Fruit fly (Drosophila melanogaster) whole organism, prepupa: Measurements from ENCODE around the gene Piezo.

Source experiments
- Blimp-1 ChIP-seq: fragments of 200-800 bp; sonication (Bioruptor generic); optimal IDR thresholded peaks from 3 replicates; lab custom pipeline; 2017; ENCODE audit warnings: missing biosample characterization, missing genetic modification characterization, mild to moderate bottlenecking, moderate library complexity, missing genetic modification reagents
- CG11294 ChIP-seq: fragments of 200-800 bp; sonication (Bioruptor generic); IDR thresholded peaks from 2 replicates; pipeline ENCODE4 v1.3.6; 2022; ENCODE audit warnings: missing biosample characterization, missing genetic modification characterization
- CG11762 ChIP-seq: fragments of 200-800 bp; sonication (Bioruptor generic); optimal IDR thresholded peaks from 3 replicates; lab custom pipeline; 2016; ENCODE audit warnings: missing biosample characterization, missing genetic modification characterization; ENCODE audit not compliant: insufficient read depth
- CG11902 ChIP-seq: fragments of 200-800 bp; sonication (Bioruptor generic); optimal IDR thresholded peaks from 3 replicates; lab custom pipeline; 2016; ENCODE audit warnings: missing biosample characterization, missing genetic modification characterization
- CG1621 ChIP-seq: fragments of 200-800 bp; sonication (Bioruptor generic); optimal IDR thresholded peaks from 3 replicates; lab custom pipeline; 2018; ENCODE audit warnings: missing biosample characterization, mild to moderate bottlenecking, missing genetic modification characterization
- CG16779 ChIP-seq: fragments of 200-800 bp; sonication (Bioruptor generic); optimal IDR thresholded peaks from 3 replicates; lab custom pipeline; 2017; ENCODE audit warnings: missing biosample characterization, mild to moderate bottlenecking, missing genetic modification characterization
- CG3032 ChIP-seq: fragments of 200-800 bp; optimal IDR thresholded peaks from 2 replicates; lab custom pipeline; 2019; ENCODE audit warnings: missing biosample characterization, mild to moderate bottlenecking, missing genetic modification characterization, moderate library complexity
- CG31627 ChIP-seq: fragments of 200-800 bp; sonication (Bioruptor generic); optimal IDR thresholded peaks from 3 replicates; lab custom pipeline; 2016; ENCODE audit warnings: missing biosample characterization, missing genetic modification characterization
- CG32006 ChIP-seq: fragments of 200-800 bp; sonication (Bioruptor generic); optimal IDR thresholded peaks from 3 replicates; lab custom pipeline; 2017; ENCODE audit warnings: missing biosample characterization, mild to moderate bottlenecking, missing genetic modification characterization
- CG34406 ChIP-seq: fragments of 200-800 bp; sonication (Bioruptor generic); optimal IDR thresholded peaks from 3 replicates; lab custom pipeline; 2016; ENCODE audit warnings: missing biosample characterization, missing genetic modification characterization
- CG3919 ChIP-seq: fragments of 200-800 bp; sonication (Bioruptor generic); optimal IDR thresholded peaks from 3 replicates; lab custom pipeline; 2016; ENCODE audit warnings: missing biosample characterization, missing genetic modification characterization
- CG4318 ChIP-seq: fragments of 200-800 bp; sonication (Bioruptor generic); optimal IDR thresholded peaks from 3 replicates; lab custom pipeline; 2017; ENCODE audit warnings: missing biosample characterization, mild to moderate bottlenecking, missing genetic modification characterization
- CG6163 ChIP-seq: fragments of 200-800 bp; sonication (Bioruptor generic); IDR thresholded peaks from 3 replicates; pipeline ENCODE4 v1.3.6; 2022; ENCODE audit warnings: missing biosample characterization, missing genetic modification characterization
- CG6792 ChIP-seq: fragments of 200-800 bp; sonication (Bioruptor generic); optimal IDR thresholded peaks from 3 replicates; lab custom pipeline; 2016; ENCODE audit warnings: missing biosample characterization, missing genetic modification characterization
- CG8119 ChIP-seq: fragments of 200-800 bp; sonication (Bioruptor generic); IDR thresholded peaks from 3 replicates; pipeline ENCODE4 v1.3.6; 2022; ENCODE audit warnings: missing biosample characterization, missing genetic modification characterization
- CG8319 ChIP-seq: fragments of 200-800 bp; sonication (Bioruptor generic); optimal IDR thresholded peaks from 3 replicates; lab custom pipeline; 2016; ENCODE audit warnings: missing biosample characterization, missing genetic modification characterization
- CG8632 ChIP-seq: fragments of 200-800 bp; sonication (Bioruptor generic); optimal IDR thresholded peaks from 3 replicates; lab custom pipeline; 2016; ENCODE audit warnings: missing biosample characterization, missing genetic modification characterization
- CG9139 ChIP-seq: fragments of 200-800 bp; sonication (Bioruptor generic); optimal IDR thresholded peaks from 3 replicates; lab custom pipeline; 2017; ENCODE audit warnings: missing biosample characterization, mild to moderate bottlenecking, missing genetic modification characterization
- Eip78C ChIP-seq: fragments of 200-800 bp; sonication (Bioruptor generic); peaks from one replicate; lab custom pipeline; 2016; ENCODE audit warnings: missing biosample characterization, missing genetic modification characterization
- Eip93F ChIP-seq: fragments of 200-800 bp; sonication (Bioruptor generic); optimal IDR thresholded peaks from 2 replicates; lab custom pipeline; 2016; ENCODE audit warnings: missing biosample characterization, mild to moderate bottlenecking, missing genetic modification characterization
- Ets21C ChIP-seq: fragments of 200-800 bp; sonication (Bioruptor generic); optimal IDR thresholded peaks from 3 replicates; lab custom pipeline; 2016; ENCODE audit warnings: missing biosample characterization, missing genetic modification characterization
- Ets96B ChIP-seq: fragments of 200-800 bp; optimal IDR thresholded peaks from 2 replicates; lab custom pipeline; 2019; ENCODE audit warnings: missing biosample characterization, mild to moderate bottlenecking, missing genetic modification characterization, moderate library complexity
- Gug ChIP-seq: fragments of 200-800 bp; sonication (Bioruptor generic); IDR thresholded peaks from 2 replicates; pipeline ENCODE4 v1.3.6; 2022; ENCODE audit warnings: missing biosample characterization, missing genetic modification characterization
- Hr38 ChIP-seq: sonication (Bioruptor generic); optimal IDR thresholded peaks from 2 replicates; lab custom pipeline; 2016; ENCODE audit warnings: missing biosample characterization, missing genetic modification characterization
- Hr39 ChIP-seq: fragments of 200-800 bp; sonication (Bioruptor generic); optimal IDR thresholded peaks from 2 replicates; lab custom pipeline; 2016; ENCODE audit warnings: missing biosample characterization, missing genetic modification characterization
- Hr4 ChIP-seq: fragments of 200-800 bp; sonication (Bioruptor generic); optimal IDR thresholded peaks from 3 replicates; lab custom pipeline; 2016; ENCODE audit warnings: missing biosample characterization, missing genetic modification characterization
- Lpt ChIP-seq: fragments of 200-800 bp; sonication (Bioruptor generic); optimal IDR thresholded peaks from 3 replicates; lab custom pipeline; 2016; ENCODE audit warnings: missing biosample characterization, missing genetic modification characterization
- OdsH ChIP-seq: fragments of 200-800 bp; sonication (Bioruptor generic); optimal IDR thresholded peaks from 3 replicates; lab custom pipeline; 2016; ENCODE audit warnings: missing biosample characterization, missing genetic modification characterization
- Smox ChIP-seq: fragments of 200-800 bp; sonication (Bioruptor generic); optimal IDR thresholded peaks from 3 replicates; lab custom pipeline; 2016; ENCODE audit warnings: missing biosample characterization, missing genetic modification characterization
- Sox102F ChIP-seq: fragments of 200-800 bp; sonication (Bioruptor generic); optimal IDR thresholded peaks from 2 replicates; lab custom pipeline; 2016; ENCODE audit warnings: missing biosample characterization, mild to moderate bottlenecking, missing genetic modification characterization
- Sox14 ChIP-seq: fragments of 200-800 bp; sonication (Bioruptor generic); optimal IDR thresholded peaks from 3 replicates; lab custom pipeline; 2016; ENCODE audit warnings: missing biosample characterization, missing genetic modification characterization
- acj6 ChIP-seq: fragments of 200-800 bp; sonication (Bioruptor generic); optimal IDR thresholded peaks from 3 replicates; lab custom pipeline; 2016; ENCODE audit warnings: missing biosample characterization, missing genetic modification characterization
- dsx ChIP-seq: fragments of 200-800 bp; optimal IDR thresholded peaks from 3 replicates; lab custom pipeline; 2019; ENCODE audit warnings: missing biosample characterization, mild to moderate bottlenecking, missing genetic modification characterization, moderate library complexity; ENCODE audit not compliant: poor library complexity, severe bottlenecking
- eg ChIP-seq: fragments of 200-800 bp; sonication (Bioruptor generic); IDR thresholded peaks from 3 replicates; pipeline ENCODE4 v1.3.6; 2022; ENCODE audit warnings: missing biosample characterization, missing genetic modification characterization
- esn ChIP-seq: fragments of 200-800 bp; sonication (Bioruptor generic); optimal IDR thresholded peaks from 2 replicates; lab custom pipeline; 2016; ENCODE audit warnings: missing biosample characterization, mild to moderate bottlenecking, missing genetic modification characterization, moderate library complexity
- fd59A ChIP-seq: fragments of 200-800 bp; sonication (Bioruptor generic); optimal IDR thresholded peaks from 2 replicates; lab custom pipeline; 2017; ENCODE audit warnings: missing biosample characterization, mild to moderate bottlenecking, missing genetic modification characterization, missing genetic modification reagents
- fd85E ChIP-seq: fragments of 200-800 bp; sonication (Bioruptor generic); optimal IDR thresholded peaks from 3 replicates; lab custom pipeline; 2016; ENCODE audit warnings: missing biosample characterization, missing genetic modification characterization
- fkh ChIP-seq: fragments of 200-800 bp; sonication (Bioruptor generic); optimal IDR thresholded peaks from 3 replicates; lab custom pipeline; 2017; ENCODE audit warnings: missing biosample characterization, mild to moderate bottlenecking, missing genetic modification characterization, moderate library complexity
- lz ChIP-seq: fragments of 200-800 bp; sonication (Bioruptor generic); optimal IDR thresholded peaks from 3 replicates; lab custom pipeline; 2016; ENCODE audit warnings: missing biosample characterization, missing genetic modification characterization
- net ChIP-seq: fragments of 200-800 bp; sonication (Bioruptor generic); optimal IDR thresholded peaks from 3 replicates; lab custom pipeline; 2016; ENCODE audit warnings: missing biosample characterization, missing genetic modification characterization
- salr ChIP-seq, 2 experiments: fragments of 200-800 bp; sonication (Bioruptor generic); optimal IDR thresholded peaks; 3 replicates each; lab custom pipeline; 2016 to 2018; ENCODE audit warnings: missing biosample characterization in 2 of 2, missing genetic modification characterization in 2 of 2, mild to moderate bottlenecking in 1 of 2
- ss ChIP-seq, 2 experiments: fragments of 200-800 bp; sonication (Bioruptor generic); optimal IDR thresholded peaks; 2 replicates in 1 of 2; 3 replicates in 1 of 2; lab custom pipeline; 2017 to 2018; ENCODE audit warnings: mild to moderate bottlenecking in 2 of 2, missing biosample characterization in 2 of 2, missing genetic modification characterization in 2 of 2, moderate library complexity in 1 of 2
- svp ChIP-seq: fragments of 200-800 bp; sonication (Bioruptor generic); peaks from one replicate; lab custom pipeline; 2016; ENCODE audit warnings: missing biosample characterization, missing genetic modification characterization
- vri ChIP-seq: fragments of 200-800 bp; sonication (Bioruptor generic); optimal IDR thresholded peaks from 3 replicates; lab custom pipeline; 2016; ENCODE audit warnings: missing biosample characterization, mild to moderate bottlenecking, missing genetic modification characterization

Gene Piezo

dm6 chr2L:8162307-8163024 lies 407 bp upstream of the Piezo start, which contains the start of gene Acbp1 (continued):
- TF ChIP-seq Sox14, result peak; percentile 97
- peak; percentile 91 for TF ChIP-seq vri (GFP tag; lab: Kevin White, UChicago)
- peak; percentile 83 for TF ChIP-seq CG11902 (GFP tag; lab: Kevin White, UChicago)
- TF ChIP-seq CG1621 (tag; lab: Kevin White, UChicago), result peak; percentile 94
- TF ChIP-seq salr (GFP tag; optimal IDR thresholded peaks at IDR 0.05; lab: Kevin White, UChicago), result peak; percentile 75 to 93
- TF ChIP-seq Gug (GFP tag; lab: Robert Waterston, UW), result peak; percentile 91
- TF ChIP-seq CG9139 (GFP tag; lab: Kevin White, UChicago), result peak; percentile 95
- peak; percentile 93 for TF ChIP-seq lz (GFP tag; lab: Kevin White, UChicago)
- peak; percentile 90 for TF ChIP-seq CG11762 (GFP tag; lab: Kevin White, UChicago)
- TF ChIP-seq fd59A, result peak; percentile 94
- TF ChIP-seq CG31627 (GFP tag; lab: Kevin White, UChicago), result peak; percentile 95
- TF ChIP-seq CG11294 (GFP tag; lab: Robert Waterston, UW), result peak; percentile 90
- TF ChIP-seq CG8632 (GFP tag; lab: Kevin White, UChicago), result peak; percentile 97
- TF ChIP-seq CG3032 (tag; lab: Kevin White, UChicago), result peak; percentile 97
- peak; percentile 95 for TF ChIP-seq CG6163 (GFP tag; lab: Robert Waterston, UW)
- peak; percentile 97 for TF ChIP-seq CG8119 (GFP tag; lab: Robert Waterston, UW)
- peak; percentile 85 for TF ChIP-seq fd85E (GFP tag; lab: Kevin White, UChicago)
- peak; percentile 98 for TF ChIP-seq svp (GFP tag; lab: Kevin White, UChicago)
- TF ChIP-seq Hr4 (GFP tag; lab: Kevin White, UChicago), result peak; percentile 96
- peak; percentile 95 for TF ChIP-seq Smox (GFP tag; lab: Kevin White, UChicago)
- TF ChIP-seq Hr39, result peak; percentile 94
- peak; percentile 86 for TF ChIP-seq CG8319 (GFP tag; lab: Kevin White, UChicago)
- TF ChIP-seq CG3919 (GFP tag; lab: Kevin White, UChicago), result peak; percentile 96
- TF ChIP-seq acj6 (GFP tag; lab: Kevin White, UChicago), result peak; percentile 94
- peak; percentile 96 for TF ChIP-seq dsx
- TF ChIP-seq Sox102F (GFP tag; lab: Kevin White, UChicago), result peak; percentile 97
- TF ChIP-seq CG32006 (GFP tag; lab: Kevin White, UChicago), result peak; percentile 97

dm6 chr2L:8163588-8164166 lies 804 bp downstream of the Piezo start:
- TF ChIP-seq salr (GFP tag; optimal IDR thresholded peaks at IDR 0.05; lab: Kevin White, UChicago) (no peak), Ets21C (GFP tag; lab: Kevin White, UChicago) (no peak), fkh (GFP tag; lab: Kevin White, UChicago) (peak; percentile 93), Hr38 (GFP tag; lab: Kevin White, UChicago) (no peak), Blimp-1 (GFP tag; lab: Kevin White, UChicago) (no peak), CG16779 (tag; lab: Kevin White, UChicago) (peak; percentile 1), CG31627 (GFP tag; lab: Kevin White, UChicago) (no peak), net (no peak), CG6163 (GFP tag; lab: Robert Waterston, UW) (no peak), eg (GFP tag; lab: Robert Waterston, UW) (0 out of 3 replicates have a peak, but pooled peaks have one; percentile 30), Sox14 (peak; percentile 30)

DNA sequence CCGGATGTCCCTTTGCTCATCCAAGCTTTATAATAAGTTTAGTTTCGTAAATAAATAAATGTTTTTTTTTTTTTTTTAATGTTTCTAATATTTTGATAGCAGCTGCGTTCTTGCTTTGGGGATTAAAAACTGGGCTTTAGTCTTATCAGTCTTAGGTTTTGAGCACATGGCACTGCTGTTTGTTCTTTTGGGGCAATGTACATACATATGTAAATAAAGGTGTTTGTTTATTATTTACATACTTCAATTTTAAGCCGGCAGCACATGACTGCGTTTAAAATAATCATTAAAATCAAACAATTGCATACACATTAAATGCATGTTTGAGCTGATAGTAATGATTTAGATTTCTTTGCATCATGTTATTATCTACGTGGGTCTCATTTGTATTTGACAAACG lies 1.3 kb downstream of the Piezo start:
- TF ChIP-seq ss (GFP tag; optimal IDR thresholded peaks at IDR 0.05; lab: Kevin White, UChicago) (no peak), vri (GFP tag; lab: Kevin White, UChicago) (peak; percentile 49), Smox (GFP tag; lab: Kevin White, UChicago) (peak; percentile 45), svp (GFP tag; lab: Kevin White, UChicago) (peak; percentile 64), fkh (GFP tag; lab: Kevin White, UChicago) (peak; percentile 63), esn (peak; percentile 43), Ets96B (tag; lab: Kevin White, UChicago) (no peak), CG11902 (GFP tag; lab: Kevin White, UChicago) (no peak), CG8119 (GFP tag; lab: Robert Waterston, UW) (no peak), fd85E (GFP tag; lab: Kevin White, UChicago) (no peak), Gug (GFP tag; lab: Robert Waterston, UW) (no peak), Eip78C (no peak), lz (GFP tag; lab: Kevin White, UChicago) (no peak), CG34406 (GFP tag; lab: Kevin White, UChicago) (no peak), CG11294 (GFP tag; lab: Robert Waterston, UW) (no peak), Eip93F (GFP tag; lab: Kevin White, UChicago) (no peak), Sox102F (GFP tag; lab: Kevin White, UChicago) (peak; percentile 43), CG6792 (GFP tag; lab: Kevin White, UChicago) (no peak), CG6163 (GFP tag; lab: Robert Waterston, UW) (no peak), OdsH (no peak), CG3032 (tag; lab: Kevin White, UChicago) (no peak), fd59A (no peak), Lpt (GFP tag; lab: Kevin White, UChicago) (no peak), CG4318 (no peak)
